Fruit fly (Drosophila melanogaster) whole organism, adult: ENCODE data around the gene CG14989.
A peak's percentile ranks its signal among the peaks of the same experiment; 100 is the strongest.

Experiments used
- CG11617 ChIP-seq: fragments of 200-800 bp; sonication (Bioruptor generic); optimal IDR thresholded peaks from 2 replicates; lab custom pipeline; 2017; ENCODE audit warnings: mild to moderate bottlenecking, missing biosample characterization, missing genetic modification reagents, missing genetic modification characterization
- CG12768 ChIP-seq: fragments of 200-800 bp; sonication (Bioruptor generic); optimal IDR thresholded peaks from 2 replicates; lab custom pipeline; 2017; ENCODE audit warnings: missing biosample characterization, missing genetic modification characterization, mild to moderate bottlenecking, moderate library complexity, missing genetic modification reagents
- CG14711 ChIP-seq: fragments of 200-800 bp; sonication (Bioruptor generic); optimal IDR thresholded peaks from 2 replicates; lab custom pipeline; 2018; ENCODE audit warnings: missing biosample characterization, mild to moderate bottlenecking, missing genetic modification characterization, moderate library complexity
- CG1620 ChIP-seq: fragments of 200-800 bp; sonication (Bioruptor generic); optimal IDR thresholded peaks from 2 replicates; lab custom pipeline; 2016; ENCODE audit warnings: missing biosample characterization, missing genetic modification characterization
- CG33017 ChIP-seq: fragments of 200-800 bp; sonication (Bioruptor generic); optimal IDR thresholded peaks from 2 replicates; lab custom pipeline; 2018; ENCODE audit warnings: missing biosample characterization, mild to moderate bottlenecking, missing genetic modification characterization, moderate library complexity
- CG5204 ChIP-seq: fragments of 200-800 bp; sonication (Bioruptor generic); optimal IDR thresholded peaks from 2 replicates; lab custom pipeline; 2016; ENCODE audit warnings: missing biosample characterization, missing genetic modification characterization
- CG7045 ChIP-seq: fragments of 200-800 bp; sonication (Bioruptor generic); optimal IDR thresholded peaks from 2 replicates; lab custom pipeline; 2017; ENCODE audit warnings: missing biosample characterization, mild to moderate bottlenecking, missing genetic modification characterization
- CG7101 ChIP-seq: fragments of 200-800 bp; sonication (Bioruptor generic); optimal IDR thresholded peaks from 2 replicates; lab custom pipeline; 2018; ENCODE audit warnings: missing biosample characterization, mild to moderate bottlenecking, missing genetic modification characterization, moderate library complexity
- Clk ChIP-seq: fragments of 200-800 bp; sonication (Bioruptor generic); optimal IDR thresholded peaks from 2 replicates; lab custom pipeline; 2017; ENCODE audit warnings: missing biosample characterization, missing genetic modification characterization
- Crg-1 ChIP-seq: fragments of 200-800 bp; sonication (Bioruptor generic); optimal IDR thresholded peaks from 2 replicates; lab custom pipeline; 2016; ENCODE audit warnings: missing biosample characterization, missing genetic modification characterization
- Hr96 ChIP-seq: fragments of 200-800 bp; sonication (Bioruptor generic); optimal IDR thresholded peaks from 2 replicates; lab custom pipeline; 2016; ENCODE audit warnings: missing biosample characterization, missing genetic modification characterization
- Mnt ChIP-seq: fragments of 200-800 bp; sonication (Bioruptor generic); optimal IDR thresholded peaks from 2 replicates; lab custom pipeline; 2016; ENCODE audit warnings: missing biosample characterization, mild to moderate bottlenecking, missing genetic modification characterization
- bab1 ChIP-seq: fragments of 200-800 bp; sonication (Bioruptor generic); optimal IDR thresholded peaks from 3 replicates; lab custom pipeline; 2019; ENCODE audit warnings: missing biosample characterization, mild to moderate bottlenecking, missing genetic modification characterization, moderate library complexity
- cic ChIP-seq: fragments of 200-800 bp; sonication (Bioruptor generic); optimal IDR thresholded peaks from 2 replicates; lab custom pipeline; 2017; ENCODE audit warnings: missing biosample characterization, mild to moderate bottlenecking, missing genetic modification characterization, moderate library complexity
- cnc ChIP-seq, 2 experiments: fragments of >200 bp; optimal IDR thresholded peaks; 2 replicates each; lab custom pipeline; 2017
- kay ChIP-seq: fragments of 200-800 bp; sonication (Bioruptor generic); peaks from one replicate; lab custom pipeline; 2016; ENCODE audit warnings: missing biosample characterization, missing genetic modification characterization, borderline replicate concordance
- ovo ChIP-seq: fragments of 200-800 bp; sonication (Bioruptor generic); optimal IDR thresholded peaks from 2 replicates; lab custom pipeline; 2016; ENCODE audit warnings: missing biosample characterization, missing genetic modification characterization
- pad ChIP-seq: fragments of 200-800 bp; sonication (Bioruptor generic); optimal IDR thresholded peaks from 3 replicates; lab custom pipeline; 2017; ENCODE audit warnings: missing biosample characterization, missing genetic modification characterization, mild to moderate bottlenecking, moderate library complexity, missing genetic modification reagents
- tj ChIP-seq: fragments of 200-800 bp; sonication (Bioruptor generic); optimal IDR thresholded peaks from 3 replicates; lab custom pipeline; 2017; ENCODE audit warnings: missing biosample characterization, mild to moderate bottlenecking, missing genetic modification characterization, moderate library complexity
- toe ChIP-seq: fragments of 200-800 bp; sonication (Bioruptor generic); optimal IDR thresholded peaks from 2 replicates; lab custom pipeline; 2016; ENCODE audit warnings: missing biosample characterization, missing genetic modification characterization

Gene CG14989

dm6 chr3L:4056812-4057211 lies 30.6 kb upstream of the CG14989 start:
- TF ChIP-seq CG11617 (GFP tag; lab: Kevin White, UChicago) (no peak), CG14711 (tag; lab: Kevin White, UChicago) (no peak), CG33017 (tag; lab: Kevin White, UChicago) (no peak), CG5204 (GFP tag; lab: Kevin White, UChicago) (no peak), ovo (GFP tag; lab: Kevin White, UChicago) (no peak), tj (GFP tag; lab: Kevin White, UChicago) (no peak), CG1620 (no peak), Crg-1 (GFP tag; lab: Kevin White, UChicago) (no peak), cnc (optimal IDR thresholded peaks at IDR 0.05; lab: Kevin White, UChicago) (no peak), Mnt (GFP tag; lab: Kevin White, UChicago) (no peak), CG7045 (GFP tag; lab: Kevin White, UChicago) (no peak), CG12768 (no peak), bab1 (GFP tag; lab: Kevin White, UChicago) (no peak), pad (GFP tag; lab: Kevin White, UChicago) (no peak), cic (no peak)

- TF ChIP-seq CG33017 (tag; lab: Kevin White, UChicago) (no peak), CG5204 (GFP tag; lab: Kevin White, UChicago) (peak; percentile 30), Hr96 (GFP tag; lab: Kevin White, UChicago) (no peak), cic (no peak), toe (GFP tag; lab: Kevin White, UChicago) (no peak), CG7101 (peak; percentile 6), Mnt (GFP tag; lab: Kevin White, UChicago) (no peak), CG12768 (no peak), tj (GFP tag; lab: Kevin White, UChicago) (no peak), bab1 (GFP tag; lab: Kevin White, UChicago) (no peak), cnc (optimal IDR thresholded peaks at IDR 0.05; lab: Kevin White, UChicago) (no peak), ovo (GFP tag; lab: Kevin White, UChicago) (no peak), kay (GFP tag; lab: Kevin White, UChicago) (no peak)
Observed at dm6 chr3L:4059293-4059820, 28.0 kb upstream of the CG14989 start, which contains the start of gene Ugt305A1. TSS of gene Ugt305A1 (plus strand) at chr3L:4059770.

- TF ChIP-seq cnc (optimal IDR thresholded peaks at IDR 0.05; lab: Kevin White, UChicago) (no peak), Clk (no peak), CG11617 (GFP tag; lab: Kevin White, UChicago) (no peak), CG14711 (tag; lab: Kevin White, UChicago) (no peak), CG1620 (no peak), CG7045 (GFP tag; lab: Kevin White, UChicago) (no peak), CG33017 (tag; lab: Kevin White, UChicago) (no peak), pad (GFP tag; lab: Kevin White, UChicago) (peak; percentile 73), kay (GFP tag; lab: Kevin White, UChicago) (no peak), CG5204 (GFP tag; lab: Kevin White, UChicago) (no peak), bab1 (GFP tag; lab: Kevin White, UChicago) (peak; percentile 47), CG7101 (no peak), Crg-1 (GFP tag; lab: Kevin White, UChicago) (no peak), tj (GFP tag; lab: Kevin White, UChicago) (peak; percentile 91), CG12768 (no peak), cic (no peak), ovo (GFP tag; lab: Kevin White, UChicago) (no peak), Mnt (GFP tag; lab: Kevin White, UChicago) (no peak)
Observed at dm6 chr3L:4061921-4062474, 25.4 kb upstream of the CG14989 start, which contains the start of gene dib. TSS of gene dib (plus strand) at chr3L:4062292.

- TF ChIP-seq CG14711 (tag; lab: Kevin White, UChicago) (no peak), CG11617 (GFP tag; lab: Kevin White, UChicago) (no peak), Clk (no peak), CG5204 (GFP tag; lab: Kevin White, UChicago) (no peak), CG7045 (GFP tag; lab: Kevin White, UChicago) (no peak), CG1620 (no peak), bab1 (GFP tag; lab: Kevin White, UChicago) (no peak), tj (GFP tag; lab: Kevin White, UChicago) (no peak), Crg-1 (GFP tag; lab: Kevin White, UChicago) (no peak), Hr96 (GFP tag; lab: Kevin White, UChicago) (peak; percentile 26), CG33017 (tag; lab: Kevin White, UChicago) (no peak), CG12768 (peak; percentile 83), Mnt (GFP tag; lab: Kevin White, UChicago) (peak; percentile 61), CG7101 (no peak), kay (GFP tag; lab: Kevin White, UChicago) (peak; percentile 82), ovo (GFP tag; lab: Kevin White, UChicago) (no peak), toe (GFP tag; lab: Kevin White, UChicago) (peak; percentile 0), cic (peak; percentile 88)
Observed at dm6 chr3L:4068368-4068767, 19.0 kb upstream of the CG14989 start.

dm6 chr3L:4069069-4069468 lies 18.3 kb upstream of the CG14989 start, which contains the start of gene CG32259:
TSS of gene CG32259 (plus strand) at chr3L:4069369.
- no peak for TF ChIP-seq CG7101
- TF ChIP-seq Clk: no peak
- TF ChIP-seq CG5204 (GFP tag; lab: Kevin White, UChicago): no peak
- TF ChIP-seq cic: no peak
- no peak for TF ChIP-seq ovo (GFP tag; lab: Kevin White, UChicago)
- TF ChIP-seq kay (GFP tag; lab: Kevin White, UChicago): peak; percentile 33
- peak; percentile 42 for TF ChIP-seq CG14711 (tag; lab: Kevin White, UChicago)
- TF ChIP-seq tj (GFP tag; lab: Kevin White, UChicago): peak; percentile 83
- no peak for TF ChIP-seq toe (GFP tag; lab: Kevin White, UChicago)
- no peak for TF ChIP-seq Mnt (GFP tag; lab: Kevin White, UChicago)
- TF ChIP-seq CG11617 (GFP tag; lab: Kevin White, UChicago): no peak
